Fruit fly (Drosophila melanogaster): ENCODE results near the gene CG9215.

The CG9215 gene

dm6 chrX:15574384-15574783 lies 8.3 kb downstream of the CG9215 start, which contains the start of gene CG9213 (continued):
- TF ChIP-seq CG2120 (GFP tag; optimal IDR thresholded peaks at IDR 0.05) (peak; percentile 25), CG42726 (GFP tag; IDR thresholded peaks at IDR 0.05; ENCODE audit: partially characterized antibody) (peak; percentile 56; the same call in 1 of the 2 replicates), CG1832 (GFP tag; optimal IDR thresholded peaks at IDR 0.05) (no peak), B-H2 (GFP tag; optimal IDR thresholded peaks at IDR 0.05) (peak; percentile 21), ato (GFP tag; IDR thresholded peaks at IDR 0.05; ENCODE audit: partially characterized antibody) (peak; percentile 63), CG2129 (GFP tag; IDR thresholded peaks at IDR 0.05; ENCODE audit: partially characterized antibody) (peak; percentile 57; the same call in 1 of the 2 replicates), Opbp (GFP tag; IDR thresholded peaks at IDR 0.05; ENCODE audit: partially characterized antibody) (peak; percentile 71; the same call in 2 of the 3 replicates), NfI (GFP tag; optimal IDR thresholded peaks at IDR 0.05) (peak; percentile 13), sens (GFP tag) (peak; percentile 7), lilli (GFP tag; optimal IDR thresholded peaks at IDR 0.05) (peak; percentile 24), BEAF-32 (GFP tag; optimal IDR thresholded peaks at IDR 0.05) (peak; percentile 78), Dp (GFP tag; optimal IDR thresholded peaks at IDR 0.05) (peak; percentile 34), zen (tag; optimal IDR thresholded peaks at IDR 0.05) (peak; percentile 18), ranshi (GFP tag; IDR thresholded peaks at IDR 0.05) (no peak), Ets97D (GFP tag; optimal IDR thresholded peaks at IDR 0.05) (no peak), CG8281 (tag; optimal IDR thresholded peaks at IDR 0.05) (peak; percentile 65), Oaz (GFP tag; IDR thresholded peaks at IDR 0.05) (no peak), CG14860 (GFP tag; IDR thresholded peaks at IDR 0.05; ENCODE audit: partially characterized antibody) (peak; percentile 58; the same call in 2 of the 3 replicates), NFAT (GFP tag; IDR thresholded peaks at IDR 0.05) (no peak), stc (GFP tag; IDR thresholded peaks at IDR 0.05) (no peak), Dref (GFP tag; IDR thresholded peaks at IDR 0.05) (peak; percentile 56), CG12391 (tag; optimal IDR thresholded peaks at IDR 0.05) (peak; percentile 0), slbo (GFP tag; IDR thresholded peaks at IDR 0.05) (peak; percentile 29; the same call in 1 of the 2 replicates), CG7963 (GFP tag; IDR thresholded peaks at IDR 0.05; ENCODE audit: partially characterized antibody) (peak; percentile 49; the same call in 1 of the 3 replicates), CG1603 (tag; optimal IDR thresholded peaks at IDR 0.05) (peak; percentile 39), MESR4 (GFP tag; optimal IDR thresholded peaks at IDR 0.05) (peak; percentile 40), CG2889 (GFP tag; IDR thresholded peaks at IDR 0.05) (no peak), amos (GFP tag; IDR thresholded peaks at IDR 0.05; ENCODE audit: partially characterized antibody) (peak; percentile 84), E2f2 (GFP tag; IDR thresholded peaks at IDR 0.05) (0 out of 2 replicates have a peak, but pooled peaks have one; percentile 35), hb (GFP tag; IDR thresholded peaks at IDR 0.05; ENCODE audit: partially characterized antibody) (peak; percentile 73), MBD-R2 (GFP tag; IDR thresholded peaks at IDR 0.05) (peak; percentile 91), CG13624 (GFP tag; optimal IDR thresholded peaks at IDR 0.05) (no peak), CG13123 (GFP tag; optimal IDR thresholded peaks at IDR 0.05) (no peak), kay (GFP tag; optimal IDR thresholded peaks at IDR 0.05) (no peak), Scr (GFP tag; IDR thresholded peaks at IDR 0.05; ENCODE audit: partially characterized antibody) (peak; percentile 87), dm (GFP tag; optimal IDR thresholded peaks at IDR 0.05) (peak; percentile 9), CG34422 (GFP tag; IDR thresholded peaks at IDR 0.05) (0 out of 3 replicates have a peak, but pooled peaks have one; percentile 44), CG6272 (GFP tag; IDR thresholded peaks at IDR 0.05) (0 out of 2 replicates have a peak, but pooled peaks have one; percentile 7), Fer3 (tag; optimal IDR thresholded peaks at IDR 0.05) (no peak), sna (GFP tag; IDR thresholded peaks at IDR 0.05; ENCODE audit: partially characterized antibody) (peak; percentile 47; the same call in 1 of the 2 replicates), CG6791 (GFP tag; IDR thresholded peaks at IDR 0.05; ENCODE audit: partially characterized antibody) (peak; percentile 84), trem (tag; optimal IDR thresholded peaks at IDR 0.05) (no peak), inv (GFP tag; IDR thresholded peaks at IDR 0.05; ENCODE audit: partially characterized antibody) (peak; percentile 70), CG9876 (GFP tag; optimal IDR thresholded peaks at IDR 0.05) (peak; percentile 12), CG13287 (GFP tag; IDR thresholded peaks at IDR 0.05; ENCODE audit: partially characterized antibody) (peak; percentile 87), CG1233 (GFP tag; optimal IDR thresholded peaks at IDR 0.05) (no peak), Xbp1 (GFP tag; optimal IDR thresholded peaks at IDR 0.05) (peak; percentile 23), Med (GFP tag) (peak; percentile 82), Rx (GFP tag; IDR thresholded peaks at IDR 0.05) (no peak)

Measured in whole organism, embryonic.